Fruit fly (Drosophila melanogaster) whole organism, embryonic: ENCODE measurements around the gene CG7739.

Experiments
- Bteb2 ChIP-seq: fragments of 200-800 bp; sonication (Bioruptor generic); optimal IDR thresholded peaks from 2 replicates; lab custom pipeline; 2016; ENCODE audit warnings: missing biosample characterization, missing genetic modification characterization
- CG10543 ChIP-seq: fragments of 200-800 bp; sonication (Bioruptor generic); optimal IDR thresholded peaks from 3 replicates; lab custom pipeline; 2017; ENCODE audit warnings: missing biosample characterization, mild to moderate bottlenecking, missing genetic modification characterization, moderate library complexity
- CG11456 ChIP-seq: fragments of 200-800 bp; sonication (Bioruptor generic); IDR thresholded peaks from 3 replicates; pipeline ENCODE4 v1.3.6; 2022; ENCODE audit warnings: missing biosample characterization, missing genetic modification characterization
- CG12299 ChIP-seq: fragments of 200-800 bp; sonication (Bioruptor generic); optimal IDR thresholded peaks from 2 replicates; lab custom pipeline; 2018; ENCODE audit warnings: missing biosample characterization, mild to moderate bottlenecking, missing genetic modification characterization
- CG12744 ChIP-seq: fragments of 200-800 bp; sonication (Bioruptor generic); optimal IDR thresholded peaks from 2 replicates; lab custom pipeline; 2016; ENCODE audit warnings: missing biosample characterization, missing genetic modification characterization
- CG1603 ChIP-seq: fragments of 200-800 bp; sonication (Bioruptor generic); optimal IDR thresholded peaks from 2 replicates; lab custom pipeline; 2019; ENCODE audit warnings: missing biosample characterization, mild to moderate bottlenecking, missing genetic modification characterization, moderate library complexity
- CG17359 ChIP-seq: fragments of 200-800 bp; sonication (Bioruptor generic); optimal IDR thresholded peaks from 3 replicates; lab custom pipeline; 2018; ENCODE audit warnings: missing biosample characterization, mild to moderate bottlenecking, missing genetic modification characterization, moderate library complexity
- CG18599 ChIP-seq: fragments of 200-800 bp; sonication (Bioruptor generic); optimal IDR thresholded peaks from 3 replicates; lab custom pipeline; 2017; ENCODE audit warnings: missing biosample characterization, missing genetic modification characterization, mild to moderate bottlenecking, moderate library complexity, missing genetic modification reagents
- CG2889 ChIP-seq: fragments of 200-800 bp; sonication (Bioruptor generic); IDR thresholded peaks from 3 replicates; pipeline ENCODE4 v1.3.6; 2022; ENCODE audit warnings: missing biosample characterization, missing genetic modification characterization
- CG3407 ChIP-seq: fragments of 200-800 bp; sonication (Bioruptor generic); optimal IDR thresholded peaks from 2 replicates; lab custom pipeline; 2018; ENCODE audit warnings: missing biosample characterization, mild to moderate bottlenecking, missing genetic modification characterization
- CG3995 ChIP-seq: fragments of 200-800 bp; sonication (Bioruptor generic); optimal IDR thresholded peaks from 3 replicates; lab custom pipeline; 2016; ENCODE audit warnings: missing biosample characterization, missing genetic modification characterization
- CG4424 ChIP-seq: fragments of 200-800 bp; sonication (Bioruptor generic); optimal IDR thresholded peaks from 3 replicates; lab custom pipeline; 2016; ENCODE audit warnings: missing biosample characterization, missing genetic modification characterization
- CG4820 ChIP-seq: fragments of 200-800 bp; sonication (Bioruptor generic); optimal IDR thresholded peaks from 3 replicates; lab custom pipeline; 2016; ENCODE audit warnings: missing biosample characterization, missing genetic modification characterization
- CG6272 ChIP-seq: fragments of 200-800 bp; sonication (Bioruptor generic); IDR thresholded peaks from 2 replicates; pipeline ENCODE4 v1.3.6; 2022; ENCODE audit warnings: missing biosample characterization, missing genetic modification characterization
- CG7271 ChIP-seq: fragments of 200-800 bp; sonication (Bioruptor generic); optimal IDR thresholded peaks from 2 replicates; lab custom pipeline; 2018; ENCODE audit warnings: missing biosample characterization, mild to moderate bottlenecking, missing genetic modification characterization, moderate library complexity
- CG8388 ChIP-seq: fragments of 200-800 bp; sonication (Bioruptor generic); optimal IDR thresholded peaks from 2 replicates; lab custom pipeline; 2019; ENCODE audit warnings: missing biosample characterization, mild to moderate bottlenecking, missing genetic modification characterization, moderate library complexity
- CG8478 ChIP-seq: fragments of >200 bp; optimal IDR thresholded peaks from 2 replicates; lab custom pipeline; 2018
- CG8924 ChIP-seq: fragments of 200-800 bp; optimal IDR thresholded peaks from 3 replicates; lab custom pipeline; 2019; ENCODE audit warnings: missing biosample characterization, mild to moderate bottlenecking, missing genetic modification characterization, moderate library complexity
- CG8944 ChIP-seq: fragments of 200-800 bp; sonication (Bioruptor generic); optimal IDR thresholded peaks from 3 replicates; lab custom pipeline; 2016; ENCODE audit warnings: missing biosample characterization, missing genetic modification characterization
- Deaf1 ChIP-seq: fragments of 200-800 bp; optimal IDR thresholded peaks from 3 replicates; lab custom pipeline; 2019; ENCODE audit warnings: missing biosample characterization, mild to moderate bottlenecking, missing genetic modification characterization, moderate library complexity
- Drgx ChIP-seq: fragments of 200-800 bp; sonication (Bioruptor generic); IDR thresholded peaks from 2 replicates; pipeline ENCODE4 v1.3.6; 2022; ENCODE audit warnings: missing biosample characterization, missing genetic modification characterization
- E2f1 ChIP-seq: fragments of 200-800 bp; sonication (Bioruptor generic); IDR thresholded peaks from 2 replicates; pipeline ENCODE4 v1.3.6; 2022; ENCODE audit warnings: missing biosample characterization, missing genetic modification characterization
- ERR ChIP-seq: fragments of 200-800 bp; sonication (Bioruptor generic); optimal IDR thresholded peaks from 2 replicates; lab custom pipeline; 2016; ENCODE audit warnings: missing biosample characterization, missing genetic modification characterization
- Ets97D ChIP-seq: fragments of 200-800 bp; sonication (Bioruptor generic); optimal IDR thresholded peaks from 3 replicates; lab custom pipeline; 2016; ENCODE audit warnings: missing biosample characterization, missing genetic modification characterization
- Gug ChIP-seq: fragments of 200-800 bp; sonication (Bioruptor generic); IDR thresholded peaks from 4 replicates; pipeline ENCODE4 v1.3.6; 2022; ENCODE audit warnings: missing biosample characterization, missing genetic modification characterization
- Hsf ChIP-seq: fragments of 200-800 bp; sonication (Bioruptor generic); optimal IDR thresholded peaks from 3 replicates; lab custom pipeline; 2016; ENCODE audit warnings: missing biosample characterization, missing genetic modification characterization
- Max ChIP-seq: fragments of 200-800 bp; sonication (Bioruptor generic); optimal IDR thresholded peaks from 2 replicates; lab custom pipeline; 2016; ENCODE audit warnings: missing biosample characterization, mild to moderate bottlenecking, missing genetic modification characterization
- NC2α ChIP-seq: fragments of 200-800 bp; sonication (Bioruptor generic); optimal IDR thresholded peaks from 2 replicates; lab custom pipeline; 2016; ENCODE audit warnings: missing biosample characterization, missing genetic modification characterization
- NK7.1 ChIP-seq: fragments of 200-800 bp; sonication (Bioruptor generic); optimal IDR thresholded peaks from 3 replicates; lab custom pipeline; 2016; ENCODE audit warnings: missing biosample characterization, missing genetic modification characterization
- Nf-YA ChIP-seq: fragments of 200-800 bp; sonication (Bioruptor generic); IDR thresholded peaks from 2 replicates; pipeline ENCODE4 v1.3.6; 2022; ENCODE audit warnings: missing biosample characterization, missing genetic modification characterization
- Opbp ChIP-seq: fragments of 200-800 bp; sonication (Bioruptor generic); IDR thresholded peaks from 3 replicates; pipeline ENCODE4 v1.3.6; 2022; ENCODE audit warnings: missing biosample characterization, missing genetic modification characterization; ENCODE audit not compliant: partially characterized antibody
- PHDP ChIP-seq: fragments of 200-800 bp; sonication (Bioruptor generic); optimal IDR thresholded peaks from 3 replicates; lab custom pipeline; 2018; ENCODE audit warnings: missing biosample characterization, mild to moderate bottlenecking, missing genetic modification characterization, moderate library complexity
- Rx ChIP-seq: fragments of 200-800 bp; sonication (Bioruptor generic); IDR thresholded peaks from 2 replicates; pipeline ENCODE4 v1.3.6; 2022; ENCODE audit warnings: missing biosample characterization, missing genetic modification characterization
- Sin3A ChIP-seq: fragments of >200 bp; optimal IDR thresholded peaks from 2 replicates; lab custom pipeline; 2018
- ap ChIP-seq: fragments of 200-800 bp; sonication (Bioruptor generic); IDR thresholded peaks from 2 replicates; pipeline ENCODE4 v1.3.6; 2022; ENCODE audit warnings: missing biosample characterization, missing genetic modification characterization
- ara ChIP-seq: fragments of 200-800 bp; sonication (Bioruptor generic); IDR thresholded peaks from 2 replicates; pipeline ENCODE4 v1.3.6; 2022; ENCODE audit warnings: missing biosample characterization, missing genetic modification characterization
- ato ChIP-seq: fragments of 200-800 bp; sonication (Bioruptor generic); IDR thresholded peaks from 2 replicates; pipeline ENCODE4 v1.3.6; 2022; ENCODE audit warnings: missing biosample characterization, missing genetic modification characterization; ENCODE audit not compliant: partially characterized antibody
- az2 ChIP-seq: fragments of 200-800 bp; sonication (Bioruptor generic); optimal IDR thresholded peaks from 3 replicates; lab custom pipeline; 2016; ENCODE audit warnings: missing biosample characterization, missing genetic modification characterization
- bowl ChIP-seq: fragments of 200-800 bp; sonication (Bioruptor generic); IDR thresholded peaks from 2 replicates; pipeline ENCODE4 v1.3.6; 2022; ENCODE audit warnings: missing biosample characterization, missing genetic modification characterization
- fd64A ChIP-seq: fragments of 200-800 bp; sonication (Bioruptor generic); optimal IDR thresholded peaks from 3 replicates; lab custom pipeline; 2018; ENCODE audit warnings: missing biosample characterization, mild to moderate bottlenecking, missing genetic modification characterization
- grau ChIP-seq: fragments of 200-800 bp; optimal IDR thresholded peaks from 3 replicates; lab custom pipeline; 2019; ENCODE audit warnings: missing biosample characterization, mild to moderate bottlenecking, missing genetic modification characterization, moderate library complexity
- gt ChIP-seq: fragments of 200-800 bp; sonication (Bioruptor generic); IDR thresholded peaks from 2 replicates; pipeline ENCODE4 v1.3.6; 2022; ENCODE audit warnings: missing biosample characterization, missing genetic modification characterization
- ken ChIP-seq: fragments of 200-800 bp; sonication (Bioruptor generic); IDR thresholded peaks from 3 replicates; pipeline ENCODE4 v1.3.6; 2022; ENCODE audit warnings: missing biosample characterization, missing genetic modification characterization
- nerfin-2 ChIP-seq: fragments of 200-800 bp; sonication (Bioruptor generic); IDR thresholded peaks from 2 replicates; pipeline ENCODE4 v1.3.6; 2022; ENCODE audit warnings: missing biosample characterization, missing genetic modification characterization; ENCODE audit not compliant: partially characterized antibody
- ranshi ChIP-seq: fragments of 200-800 bp; sonication (Bioruptor generic); IDR thresholded peaks from 2 replicates; pipeline ENCODE4 v1.3.6; 2022; ENCODE audit warnings: missing biosample characterization, missing genetic modification characterization
- ro ChIP-seq: fragments of 200-800 bp; sonication (Bioruptor generic); IDR thresholded peaks from 2 replicates; pipeline ENCODE4 v1.3.6; 2022; ENCODE audit warnings: missing biosample characterization, missing genetic modification characterization
- sim ChIP-seq: fragments of 200-800 bp; sonication (Bioruptor generic); IDR thresholded peaks from 2 replicates; pipeline ENCODE4 v1.3.6; 2022; ENCODE audit warnings: missing biosample characterization, missing genetic modification characterization
- slp2 ChIP-seq: fragments of 200-800 bp; sonication (Bioruptor generic); optimal IDR thresholded peaks from 2 replicates; lab custom pipeline; 2016; ENCODE audit warnings: missing biosample characterization, missing genetic modification characterization
- sna ChIP-seq: fragments of 200-800 bp; sonication (Bioruptor generic); IDR thresholded peaks from 2 replicates; pipeline ENCODE4 v1.3.6; 2022; ENCODE audit warnings: missing biosample characterization, missing genetic modification characterization; ENCODE audit not compliant: partially characterized antibody
- stwl ChIP-seq: fragments of 200-800 bp; sonication (Bioruptor generic); optimal IDR thresholded peaks from 3 replicates; lab custom pipeline; 2018; ENCODE audit warnings: missing biosample characterization, mild to moderate bottlenecking, missing genetic modification characterization, moderate library complexity
- vfl ChIP-seq: fragments of 200-800 bp; sonication (Bioruptor generic); optimal IDR thresholded peaks from 2 replicates; lab custom pipeline; 2016; ENCODE audit warnings: missing biosample characterization, missing genetic modification characterization

The CG7739 gene

DNA sequence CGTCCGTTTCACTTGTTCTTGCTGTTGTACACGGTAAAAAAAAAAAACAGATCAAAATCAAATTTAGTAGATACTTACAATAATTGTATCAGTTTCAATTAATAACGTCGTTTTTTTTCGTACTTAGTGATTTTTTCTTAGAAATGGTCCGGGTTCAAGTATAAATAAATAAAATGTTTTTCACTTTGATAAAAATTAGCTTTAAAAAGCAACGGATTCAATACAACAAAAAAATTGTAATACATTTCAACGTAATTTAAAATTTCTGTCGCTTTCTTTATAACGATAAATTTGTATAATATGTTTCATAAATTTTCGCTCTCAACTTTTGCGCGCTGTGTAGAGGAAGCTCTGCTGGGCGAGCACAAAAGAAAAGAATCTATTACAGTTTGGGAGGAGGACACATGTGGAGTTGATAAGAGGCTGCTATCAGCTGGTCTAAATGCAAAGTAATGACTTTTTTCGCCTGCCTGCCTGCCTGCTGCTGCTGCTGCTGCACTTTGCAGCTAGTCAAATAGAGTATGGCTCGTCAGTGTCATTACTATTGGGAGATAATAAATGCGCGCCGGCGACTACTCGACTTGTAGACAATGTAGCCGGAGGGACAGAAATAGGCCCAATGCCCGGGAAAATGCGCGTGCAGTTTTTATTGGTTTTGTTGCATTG is 24.8 kb downstream of the CG7739 start (continued):
- TF ChIP-seq Hsf (GFP tag; lab: Kevin White, UChicago) (peak; percentile 67), Bteb2 (GFP tag; lab: Kevin White, UChicago) (peak; percentile 46), Gug (0 out of 4 replicates have a peak, but pooled peaks have one; percentile 14), CG7271 (tag; lab: Kevin White, UChicago) (no peak), sna (GFP tag; lab: Robert Waterston, UW) (no peak), nerfin-2 (no peak), CG18599 (GFP tag; lab: Kevin White, UChicago) (peak; percentile 58), CG8944 (peak; percentile 11), sim (GFP tag; lab: Robert Waterston, UW) (no peak), CG3407 (GFP tag; lab: Kevin White, UChicago) (peak; percentile 55), ap (GFP tag; lab: Robert Waterston, UW) (no peak), Opbp (no peak), fd64A (GFP tag; lab: Kevin White, UChicago) (no peak), stwl (tag; lab: Kevin White, UChicago) (no peak), ara (GFP tag; lab: Robert Waterston, UW) (peak; percentile 42; the same call in 1 of the 2 replicates), ro (GFP tag; lab: Robert Waterston, UW) (no peak), bowl (no peak), az2 (GFP tag; lab: Kevin White, UChicago) (peak; percentile 68), slp2 (GFP tag; lab: Kevin White, UChicago) (peak; percentile 32), Deaf1 (tag; lab: Kevin White, UChicago) (peak; percentile 31), CG8478 (lab: Kevin White, UChicago) (no peak), E2f1 (GFP tag; lab: Robert Waterston, UW) (no peak; the same call in 1 of the 2 replicates), Nf-YA (GFP tag; lab: Robert Waterston, UW) (no peak), CG12744 (GFP tag; lab: Kevin White, UChicago) (no peak), gt (GFP tag; lab: Robert Waterston, UW) (no peak), CG12299 (tag; lab: Kevin White, UChicago) (no peak), Rx (GFP tag; lab: Robert Waterston, UW) (0 out of 2 replicates have a peak, but pooled peaks have one; percentile 10), ken (GFP tag; lab: Robert Waterston, UW) (no peak), CG6272 (peak; percentile 37; the same call in 1 of the 2 replicates), ERR (no peak), Ets97D (no peak), NK7.1 (GFP tag; lab: Kevin White, UChicago) (peak; percentile 15), CG8924 (tag; lab: Kevin White, UChicago) (peak; percentile 77), NC2α (GFP tag; lab: Kevin White, UChicago) (no peak), Max (GFP tag; lab: Kevin White, UChicago) (peak; percentile 55), CG4820 (GFP tag; lab: Kevin White, UChicago) (peak; percentile 63), CG10543 (GFP tag; lab: Kevin White, UChicago) (no peak), CG17359 (tag; lab: Kevin White, UChicago) (peak; percentile 62), grau (tag; lab: Kevin White, UChicago) (peak; percentile 78), CG1603 (tag; lab: Kevin White, UChicago) (no peak), ranshi (GFP tag; lab: Robert Waterston, UW) (peak; percentile 12; the same call in 1 of the 2 replicates), CG3995 (GFP tag; lab: Kevin White, UChicago) (no peak), Sin3A (lab: Kevin White, UChicago) (no peak), CG11456 (no peak), CG2889 (GFP tag; lab: Robert Waterston, UW) (no peak), Drgx (GFP tag; lab: Robert Waterston, UW) (peak; percentile 56), ato (GFP tag; lab: Robert Waterston, UW) (no peak), vfl (no peak), CG4424 (GFP tag; lab: Kevin White, UChicago) (peak; percentile 77), PHDP (tag; lab: Kevin White, UChicago) (peak; percentile 81), CG8388 (GFP tag; lab: Kevin White, UChicago) (peak; percentile 77)
